Fruit fly (Drosophila melanogaster): Measurements from ENCODE around the gene Klp31E.

The Klp31E gene

DNA sequence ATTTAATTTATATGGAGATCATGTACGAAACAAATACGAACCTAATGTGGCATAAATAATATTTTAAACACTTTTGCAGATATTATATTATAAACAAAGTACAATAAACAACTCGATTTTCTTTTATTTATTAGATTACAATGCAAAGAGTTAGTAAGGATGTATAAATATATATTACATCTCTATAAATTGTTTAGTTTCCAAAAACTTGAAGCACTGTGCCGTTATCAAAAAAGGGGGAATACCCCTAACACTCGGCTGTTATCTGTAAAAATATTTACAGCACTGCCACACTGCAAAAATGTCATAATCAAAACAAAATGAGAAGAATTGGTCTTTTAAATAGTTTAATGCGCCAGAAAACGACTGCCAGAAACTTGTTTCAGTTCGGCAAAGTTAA lies 14.7 kb downstream of the Klp31E start, which contains the start of gene CG5188 (continued):
- no peak for TF ChIP-seq Hey (tag; optimal IDR thresholded peaks at IDR 0.05)
- peak; percentile 55 for TF ChIP-seq phol (tag; optimal IDR thresholded peaks at IDR 0.05)
- TF ChIP-seq tap (tag; optimal IDR thresholded peaks at IDR 0.05) = no peak
- no peak for TF ChIP-seq shn (GFP tag; optimal IDR thresholded peaks at IDR 0.05)
- TF ChIP-seq CG6683 (GFP tag; optimal IDR thresholded peaks at IDR 0.05) = no peak
- peak; percentile 11; the same call in 2 of the 3 replicates for TF ChIP-seq zen2 (GFP tag; IDR thresholded peaks at IDR 0.05; ENCODE audit: partially characterized antibody)
- peak; percentile 47 for TF ChIP-seq caup (GFP tag; optimal IDR thresholded peaks at IDR 0.05; ENCODE audit: severe bottlenecking)
- no peak for TF ChIP-seq ftz-f1 (GFP tag; optimal IDR thresholded peaks at IDR 0.05)
- TF ChIP-seq CG8359 (GFP tag; optimal IDR thresholded peaks at IDR 0.05; ENCODE audit: borderline replicate concordance) = no peak
- TF ChIP-seq CkIIα-i1 (GFP tag; IDR thresholded peaks at IDR 0.05) = no peak
- peak; percentile 19 for TF ChIP-seq Chrac-16 (GFP tag; optimal IDR thresholded peaks at IDR 0.05)
- TF ChIP-seq CG4328 (GFP tag; optimal IDR thresholded peaks at IDR 0.05) = no peak
- no peak for TF ChIP-seq Doc2 (GFP tag; IDR thresholded peaks at IDR 0.05)
- peak; percentile 67 for TF ChIP-seq slbo (GFP tag; IDR thresholded peaks at IDR 0.05)
- TF ChIP-seq Dad (GFP tag; optimal IDR thresholded peaks at IDR 0.05) = no peak
- no peak for TF ChIP-seq CG4730 (GFP tag; IDR thresholded peaks at IDR 0.05)
- no peak for TF ChIP-seq CG17568 (GFP tag; optimal IDR thresholded peaks at IDR 0.05)
- peak; percentile 41; the same call in 1 of the 2 replicates for TF ChIP-seq Atf6 (GFP tag; IDR thresholded peaks at IDR 0.05)
- TF ChIP-seq pb (GFP tag; optimal IDR thresholded peaks at IDR 0.05) = no peak
- no peak for TF ChIP-seq CG1792 (GFP tag; optimal IDR thresholded peaks at IDR 0.05)
- peak in 1 of 2 experiments; percentile 74 for TF ChIP-seq Hr51 (GFP tag; optimal IDR thresholded peaks at IDR 0.05)
- TF ChIP-seq CG3838 (GFP tag; optimal IDR thresholded peaks at IDR 0.05) = no peak
- TF ChIP-seq ash1 (GFP tag; optimal IDR thresholded peaks at IDR 0.05) = no peak
- no peak for TF ChIP-seq Dref (GFP tag; IDR thresholded peaks at IDR 0.05)
- TF ChIP-seq CG7963 (GFP tag; IDR thresholded peaks at IDR 0.05; ENCODE audit: partially characterized antibody) = no peak
- no peak for TF ChIP-seq CG4360 (GFP tag; IDR thresholded peaks at IDR 0.05)
- peak; percentile 51 for TF ChIP-seq CoRest (tag; optimal IDR thresholded peaks at IDR 0.05)
- TF ChIP-seq pan (optimal IDR thresholded peaks at IDR 0.05) = no peak
- peak in 1 of 2 experiments; percentile 66 for TF ChIP-seq pan (GFP tag; optimal IDR thresholded peaks at IDR 0.05 in 1 of 2, IDR thresholded peaks at IDR 0.05 in 1 of 2)
- peak; percentile 68 for TF ChIP-seq CG17328 (GFP tag; IDR thresholded peaks at IDR 0.05)
- TF ChIP-seq CG1603 (tag; optimal IDR thresholded peaks at IDR 0.05) = peak; percentile 28
- TF ChIP-seq ATbp (GFP tag; optimal IDR thresholded peaks at IDR 0.05) = no peak
- peak; percentile 26 for TF ChIP-seq CG10654 (GFP tag; optimal IDR thresholded peaks at IDR 0.05)
- TF ChIP-seq CG7745 (tag; optimal IDR thresholded peaks at IDR 0.05) = no peak
- TF ChIP-seq YL-1 (GFP tag; optimal IDR thresholded peaks at IDR 0.05) = peak; percentile 82
- TF ChIP-seq ci (GFP tag; IDR thresholded peaks at IDR 0.05) = peak; percentile 73; the same call in 2 of the 3 replicates
- no peak for TF ChIP-seq CG33213 (GFP tag; optimal IDR thresholded peaks at IDR 0.05)
- no peak for TF ChIP-seq abd-A (tag; optimal IDR thresholded peaks at IDR 0.05)
- no peak for TF ChIP-seq CG31365 (tag; optimal IDR thresholded peaks at IDR 0.05)
- peak; percentile 31; the same call in 1 of the 2 replicates for TF ChIP-seq sob (GFP tag; IDR thresholded peaks at IDR 0.05)
- no peak for TF ChIP-seq Side (GFP tag; optimal IDR thresholded peaks at IDR 0.05)
- no peak for TF ChIP-seq CG7928 (GFP tag; optimal IDR thresholded peaks at IDR 0.05)
- TF ChIP-seq Bdp1 (GFP tag; optimal IDR thresholded peaks at IDR 0.05) = no peak
- no peak for TF ChIP-seq Blimp-1 (GFP tag; optimal IDR thresholded peaks at IDR 0.05)
- no peak for TF ChIP-seq jigr1 (GFP tag; IDR thresholded peaks at IDR 0.05)
- TF ChIP-seq CG4854 (GFP tag; optimal IDR thresholded peaks at IDR 0.05) = no peak
- TF ChIP-seq Sox100B (GFP tag; optimal IDR thresholded peaks at IDR 0.05) = peak; percentile 53
- peak; percentile 14 for TF ChIP-seq oc (tag; optimal IDR thresholded peaks at IDR 0.05)
- TF ChIP-seq CG18764 (GFP tag; optimal IDR thresholded peaks at IDR 0.05) = peak; percentile 43
- TF ChIP-seq Sin3A (optimal IDR thresholded peaks at IDR 0.05) = no peak
- TF ChIP-seq Med (GFP tag) = peak; percentile 65

All from whole organism, embryonic.